Fruit fly (Drosophila melanogaster): ENCODE measurements around the gene ScsbetaA.
A peak's percentile ranks its signal among the peaks of the same experiment; 100 is the strongest.

The ScsbetaA gene

DNA sequence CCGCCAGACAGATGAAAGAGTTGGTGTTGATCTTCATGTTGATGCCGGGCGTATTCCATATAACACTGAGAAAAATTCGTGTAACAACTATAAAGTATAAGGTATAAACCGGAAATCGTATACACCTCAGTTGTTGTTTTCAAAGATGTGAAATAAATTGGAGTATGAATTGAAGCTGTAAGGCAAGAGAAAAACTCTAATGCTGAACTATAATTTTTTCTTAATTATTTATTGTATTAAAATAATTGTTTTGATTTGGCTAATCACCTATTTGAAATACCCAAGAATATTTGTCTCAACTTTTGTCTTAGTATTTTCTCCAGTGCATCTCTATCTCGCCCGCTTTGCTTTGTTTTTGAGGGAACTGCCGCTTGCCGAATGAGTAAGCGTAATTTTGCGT lies 21.8 kb downstream of the ScsbetaA start (continued):
- TF ChIP-seq ham (GFP tag; IDR thresholded peaks at IDR 0.05) (no peak), zen (tag; optimal IDR thresholded peaks at IDR 0.05) (peak; percentile 55), Lim3 (GFP tag; IDR thresholded peaks at IDR 0.05) (no peak), CG11456 (GFP tag; IDR thresholded peaks at IDR 0.05) (no peak), psq (GFP tag; optimal IDR thresholded peaks at IDR 0.05) (no peak), cg (GFP tag; optimal IDR thresholded peaks at IDR 0.05) (no peak), D19B (GFP tag; optimal IDR thresholded peaks at IDR 0.05) (no peak), CG10543 (GFP tag; optimal IDR thresholded peaks at IDR 0.05) (no peak), CG3407 (GFP tag; optimal IDR thresholded peaks at IDR 0.05) (peak; percentile 39), Ada2b (GFP tag; IDR thresholded peaks at IDR 0.05) (peak; percentile 40; the same call in 1 of the 2 replicates), CG17802 (tag; optimal IDR thresholded peaks at IDR 0.05) (no peak), CoRest (tag; optimal IDR thresholded peaks at IDR 0.05) (peak; percentile 69), slp2 (GFP tag; optimal IDR thresholded peaks at IDR 0.05) (no peak), shn (GFP tag; optimal IDR thresholded peaks at IDR 0.05) (no peak), CG13775 (GFP tag; optimal IDR thresholded peaks at IDR 0.05) (peak; percentile 27), chm (GFP tag; IDR thresholded peaks at IDR 0.05) (no peak), lola (GFP tag; optimal IDR thresholded peaks at IDR 0.05) (peak in 1 of 3 experiments; percentile 64), CG11093 (GFP tag; IDR thresholded peaks at IDR 0.05) (no peak), CG34376 (GFP tag; optimal IDR thresholded peaks at IDR 0.05) (no peak), CG7357 (GFP tag; IDR thresholded peaks at IDR 0.05) (0 out of 3 replicates have a peak, but pooled peaks have one; percentile 12), CG16779 (GFP tag; IDR thresholded peaks at IDR 0.05) (no peak), B-H1 (GFP tag; IDR thresholded peaks at IDR 0.05) (no peak), Asciz (GFP tag; optimal IDR thresholded peaks at IDR 0.05) (peak; percentile 68), CG14860 (GFP tag; IDR thresholded peaks at IDR 0.05; ENCODE audit: partially characterized antibody) (no peak), jigr1 (GFP tag; IDR thresholded peaks at IDR 0.05) (no peak), Hr39 (optimal IDR thresholded peaks at IDR 0.05) (no peak), CG2712 (tag; optimal IDR thresholded peaks at IDR 0.05) (peak; percentile 77), gcm (GFP tag; optimal IDR thresholded peaks at IDR 0.05) (peak; percentile 35), CG9932 (GFP tag; IDR thresholded peaks at IDR 0.05) (no peak), Antp (GFP tag; optimal IDR thresholded peaks at IDR 0.05) (no peak), salm (tag; optimal IDR thresholded peaks at IDR 0.05) (peak; percentile 50), cato (GFP tag; optimal IDR thresholded peaks at IDR 0.05; ENCODE audit: borderline replicate concordance) (peak; percentile 16), Oli (tag; optimal IDR thresholded peaks at IDR 0.05) (peak; percentile 76), Dip3 (GFP tag; optimal IDR thresholded peaks at IDR 0.05) (no peak), hbn (GFP tag; IDR thresholded peaks at IDR 0.05; ENCODE audit: partially characterized antibody) (no peak), nerfin-2 (GFP tag; IDR thresholded peaks at IDR 0.05; ENCODE audit: partially characterized antibody) (no peak), slou (GFP tag; optimal IDR thresholded peaks at IDR 0.05) (no peak), ems (GFP tag; optimal IDR thresholded peaks at IDR 0.05) (no peak), Fer3 (tag; optimal IDR thresholded peaks at IDR 0.05) (peak; percentile 24)

DNA sequence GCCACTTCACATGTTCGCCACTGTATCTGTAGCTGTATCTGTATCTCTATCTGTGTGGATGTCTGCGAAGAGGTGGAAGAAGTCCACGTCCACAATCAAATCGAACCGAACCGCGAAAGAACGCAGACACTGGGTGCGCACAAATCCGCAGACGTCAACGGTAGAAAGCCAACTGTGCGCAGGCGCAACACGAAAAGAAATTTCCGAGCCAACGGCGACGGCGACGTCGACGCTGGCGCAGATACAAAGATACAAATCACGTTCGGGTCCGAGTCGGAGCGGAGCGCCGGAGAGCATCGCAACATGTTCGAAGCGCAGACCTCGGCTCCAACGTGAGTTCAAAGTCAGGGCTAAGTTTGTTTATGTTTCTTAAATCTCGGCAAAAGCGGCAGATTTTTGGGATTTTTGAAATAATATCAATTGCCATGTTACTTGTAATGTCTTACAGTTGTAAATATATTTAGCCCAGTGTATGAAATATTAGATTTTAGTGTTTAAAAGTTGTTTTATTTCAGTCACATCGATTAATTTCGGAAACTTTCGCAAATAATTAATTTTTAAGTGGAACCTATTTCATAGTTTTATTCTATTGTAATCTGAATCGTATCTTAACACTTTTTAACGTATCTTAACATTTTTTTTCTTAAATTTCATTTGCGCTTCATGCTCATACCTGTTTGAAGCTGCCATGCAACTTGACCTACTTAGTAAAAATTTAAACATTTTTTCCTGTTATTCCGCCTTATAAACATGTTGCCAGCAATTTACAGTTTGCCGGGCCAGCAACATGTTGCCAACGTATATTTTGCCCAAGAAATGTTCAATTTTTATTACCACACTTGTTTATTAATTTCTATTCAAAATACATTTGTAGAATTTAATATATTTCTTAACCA lies 24.6 kb downstream of the ScsbetaA start, which contains the start of gene ich:
ich (minus strand) TSS at position 178 of the 896 bp plus-strand sequence.
- TF ChIP-seq Trl (optimal IDR thresholded peaks at IDR 0.05) (peak in 1 of 2 experiments; percentile 8), Trl (GFP tag; optimal IDR thresholded peaks at IDR 0.05) (no peak), CG15479 (GFP tag; optimal IDR thresholded peaks at IDR 0.05) (peak; percentile 77), stwl (tag; optimal IDR thresholded peaks at IDR 0.05) (peak; percentile 6), ewg (GFP tag; optimal IDR thresholded peaks at IDR 0.05) (peak; percentile 34), CG11504 (tag; optimal IDR thresholded peaks at IDR 0.05) (peak; percentile 97), otp (GFP tag; IDR thresholded peaks at IDR 0.05) (peak; percentile 33; the same call in 1 of the 3 replicates), Deaf1 (tag; optimal IDR thresholded peaks at IDR 0.05) (peak; percentile 83), CG6791 (GFP tag; IDR thresholded peaks at IDR 0.05; ENCODE audit: partially characterized antibody) (0 out of 3 replicates have a peak, but pooled peaks have one; percentile 26), CkIIα-i1 (GFP tag; IDR thresholded peaks at IDR 0.05) (no peak), grn (GFP tag; optimal IDR thresholded peaks at IDR 0.05) (peak; percentile 63), Optix (GFP tag; IDR thresholded peaks at IDR 0.05) (no peak)
